Fruit fly (Drosophila melanogaster): Measurements from ENCODE around the gene Lip4.

Gene Lip4

dm6 chr2L:10552807-10553206 is 25.4 kb downstream of the Lip4 start (continued):
- TF ChIP-seq dati (GFP tag; IDR thresholded peaks at IDR 0.05) (no peak), CG1603 (tag; optimal IDR thresholded peaks at IDR 0.05) (peak; percentile 64), Gsc (GFP tag; IDR thresholded peaks at IDR 0.05) (no peak), CG12769 (tag; optimal IDR thresholded peaks at IDR 0.05) (peak; percentile 0), CG31388 (GFP tag; optimal IDR thresholded peaks at IDR 0.05) (no peak), CG14014 (GFP tag; IDR thresholded peaks at IDR 0.05) (peak; percentile 31; the same call in 1 of the 2 replicates), CG4328 (GFP tag; optimal IDR thresholded peaks at IDR 0.05) (no peak), CG17568 (GFP tag; optimal IDR thresholded peaks at IDR 0.05) (peak; percentile 56), CrebB (tag; optimal IDR thresholded peaks at IDR 0.05) (peak; percentile 52), CG31365 (tag; optimal IDR thresholded peaks at IDR 0.05) (no peak), CG11695 (GFP tag; IDR thresholded peaks at IDR 0.05) (0 out of 3 replicates have a peak, but pooled peaks have one; percentile 35), fu2 (GFP tag; optimal IDR thresholded peaks at IDR 0.05) (no peak), Gug (GFP tag; IDR thresholded peaks at IDR 0.05) (no peak), h (optimal IDR thresholded peaks at IDR 0.05) (no peak), CG2120 (GFP tag; optimal IDR thresholded peaks at IDR 0.05) (no peak), Ada2b (GFP tag; IDR thresholded peaks at IDR 0.05) (no peak), sc (optimal IDR thresholded peaks at IDR 0.05) (no peak), sc (GFP tag; optimal IDR thresholded peaks at IDR 0.05) (peak; percentile 23), D19B (GFP tag; optimal IDR thresholded peaks at IDR 0.05) (no peak), CG4730 (GFP tag; IDR thresholded peaks at IDR 0.05) (no peak), CG1647 (GFP tag; optimal IDR thresholded peaks at IDR 0.05) (no peak), CG11723 (GFP tag; optimal IDR thresholded peaks at IDR 0.05) (no peak), dmrt11E (tag; optimal IDR thresholded peaks at IDR 0.05) (peak; percentile 78), BtbVII (GFP tag; optimal IDR thresholded peaks at IDR 0.05) (no peak), Rfx (GFP tag; IDR thresholded peaks at IDR 0.05) (peak; percentile 52; the same call in 1 of the 2 replicates), maf-S (GFP tag; optimal IDR thresholded peaks at IDR 0.05) (no peak), GATAe (GFP tag; conservative IDR thresholded peaks at IDR 0.05) (no peak), Meics (GFP tag; optimal IDR thresholded peaks at IDR 0.05) (peak; percentile 24), CG16779 (GFP tag; IDR thresholded peaks at IDR 0.05) (no peak), gsb (GFP tag; IDR thresholded peaks at IDR 0.05) (no peak), Adf1 (GFP tag; IDR thresholded peaks at IDR 0.05) (no peak), Dref (GFP tag; IDR thresholded peaks at IDR 0.05) (no peak), bcd (GFP tag; optimal IDR thresholded peaks at IDR 0.05) (peak; percentile 22), CG30020 (tag; optimal IDR thresholded peaks at IDR 0.05) (no peak), Sox100B (GFP tag; optimal IDR thresholded peaks at IDR 0.05) (peak; percentile 4), CG10209 (GFP tag; optimal IDR thresholded peaks at IDR 0.05) (peak; percentile 62), pros (GFP tag; optimal IDR thresholded peaks at IDR 0.05) (peak; percentile 64), Mes4 (GFP tag; optimal IDR thresholded peaks at IDR 0.05) (no peak), Sox102F (GFP tag; optimal IDR thresholded peaks at IDR 0.05) (no peak), CG7556 (GFP tag; optimal IDR thresholded peaks at IDR 0.05) (no peak), fd96Cb (tag; optimal IDR thresholded peaks at IDR 0.05) (no peak), bbx (GFP tag; IDR thresholded peaks at IDR 0.05; ENCODE audit: partially characterized antibody) (no peak), crp (GFP tag; optimal IDR thresholded peaks at IDR 0.05) (no peak), H2.0 (GFP tag; IDR thresholded peaks at IDR 0.05) (no peak), Nf-YA (GFP tag; IDR thresholded peaks at IDR 0.05) (no peak), MBD-R2 (GFP tag; IDR thresholded peaks at IDR 0.05) (no peak), CG13287 (GFP tag; IDR thresholded peaks at IDR 0.05; ENCODE audit: partially characterized antibody) (no peak), CG11247 (GFP tag; IDR thresholded peaks at IDR 0.05) (no peak), CG3065 (GFP tag; optimal IDR thresholded peaks at IDR 0.05) (no peak), ssp (GFP tag; IDR thresholded peaks at IDR 0.05) (no peak), CG14710 (tag; optimal IDR thresholded peaks at IDR 0.05) (peak; percentile 49), NC2α (GFP tag; optimal IDR thresholded peaks at IDR 0.05) (no peak), CoRest (tag; optimal IDR thresholded peaks at IDR 0.05) (no peak)
